Worm (Caenorhabditis elegans) whole organism, late embryonic: Measurements from ENCODE around the gene glct-6.

Experiments used
- T23F11.4 ChIP-seq: fragments of 200-800 bp; sonication (Bioruptor generic); optimal IDR thresholded peaks from 2 replicates; lab custom pipeline; 2018; ENCODE audit warnings: mild to moderate bottlenecking, missing genetic modification characterization, missing compliant biosample characterization
- ama-1 ChIP-seq: fragments of 150-350 bp; optimal IDR thresholded peaks from 2 replicates; lab custom pipeline; 2014
- ceh-31 ChIP-seq: sonication (generic microtip); optimal IDR thresholded peaks from 2 replicates; lab custom pipeline; 2016; ENCODE audit warnings: missing genetic modification characterization, missing compliant biosample characterization
- elt-2 ChIP-seq: sonication (generic microtip); optimal IDR thresholded peaks from 2 replicates; lab custom pipeline; 2016; ENCODE audit warnings: missing genetic modification reagents, missing genetic modification characterization, missing compliant biosample characterization
- fkh-10 ChIP-seq: fragments of 150-350 bp; optimal IDR thresholded peaks from 2 replicates; lab custom pipeline; 2014; ENCODE audit warnings: missing biosample characterization, missing genetic modification reagents, missing genetic modification characterization
- hlh-13 ChIP-seq: fragments of 200-800 bp; sonication (Bioruptor generic); optimal IDR thresholded peaks from 2 replicates; lab custom pipeline; 2018; ENCODE audit warnings: mild to moderate bottlenecking, missing genetic modification characterization, missing compliant biosample characterization
- mec-3 ChIP-seq: sonication (generic microtip); optimal IDR thresholded peaks from 2 replicates; lab custom pipeline; 2016; ENCODE audit warnings: borderline replicate concordance, missing genetic modification characterization, missing compliant biosample characterization
- pag-3 ChIP-seq: sonication (generic microtip); optimal IDR thresholded peaks from 2 replicates; lab custom pipeline; 2016; ENCODE audit warnings: missing compliant biosample characterization, missing genetic modification characterization, borderline replicate concordance
- pha-4 ChIP-seq: fragments of 150-350 bp; optimal IDR thresholded peaks from 2 replicates; lab custom pipeline; 2018; ENCODE audit warnings: missing biosample characterization, missing genetic modification reagents, missing genetic modification characterization
- pqm-1 ChIP-seq: sonication (generic microtip); optimal IDR thresholded peaks from 2 replicates; lab custom pipeline; 2016; ENCODE audit warnings: missing genetic modification characterization, missing compliant biosample characterization
- sox-2 ChIP-seq: fragments of 200-800 bp; sonication (Bioruptor generic); IDR thresholded peaks from 2 replicates; pipeline ENCODE4 v1.3.6; 2022; ENCODE audit warnings: missing genetic modification reagents, missing genetic modification characterization, missing compliant biosample characterization
- unc-3 ChIP-seq, 2 experiments: fragments of 200-800 bp in 1 of 2; sonication (Bioruptor generic) in 1 of 2; sonication (generic microtip) in 1 of 2; conservative IDR thresholded peaks in 1 of 2; optimal IDR thresholded peaks in 1 of 2; 2 replicates each; pipeline versions ENCODE4 v1.3.6 to Lab custom; 2016 to 2022; ENCODE audit warnings: missing compliant biosample characterization in 2 of 2, missing genetic modification characterization in 2 of 2, missing genetic modification reagents in 1 of 2
- unc-55 ChIP-seq: sonication (generic microtip); optimal IDR thresholded peaks from 2 replicates; lab custom pipeline; 2017; ENCODE audit warnings: missing biosample characterization, missing genetic modification reagents, missing genetic modification characterization
- zip-5 ChIP-seq: sonication (generic microtip); optimal IDR thresholded peaks from 2 replicates; lab custom pipeline; 2016; ENCODE audit warnings: missing genetic modification characterization, missing compliant biosample characterization

- TF ChIP-seq unc-55 (GFP tag; lab: Kevin White, UChicago) (no peak), fkh-10 (GFP tag; lab: Kevin White, UChicago) (no peak), unc-3 (GFP tag; conservative IDR thresholded peaks at IDR 0.05; lab: Robert Waterston, UW) (no peak), unc-3 (tag; optimal IDR thresholded peaks at IDR 0.05; lab: Kevin White, UChicago) (no peak), pqm-1 (tag; lab: Kevin White, UChicago) (no peak), mec-3 (no peak), sox-2 (GFP tag; lab: Robert Waterston, UW) (no peak), zip-5 (tag; lab: Kevin White, UChicago) (no peak), pag-3 (tag; lab: Kevin White, UChicago) (no peak), pha-4 (no peak), hlh-13 (GFP tag; lab: Kevin White, UChicago) (no peak), ama-1 (no peak), elt-2 (tag; lab: Kevin White, UChicago) (no peak), ceh-31 (tag; lab: Kevin White, UChicago) (no peak), T23F11.4 (GFP tag; lab: Kevin White, UChicago) (no peak)
Measured at ce11 chrIV:3819278-3819777, 35.3 kb downstream of the glct-6 start, which contains the start of gene bris-1.
